Fruit fly (Drosophila melanogaster) whole organism, embryonic: ENCODE measurements around the gene Mct1.

Source experiments
- Ada2b ChIP-seq: fragments of 200-800 bp; sonication (Bioruptor generic); IDR thresholded peaks from 2 replicates; pipeline ENCODE4 v1.3.6; 2022; ENCODE audit warnings: missing biosample characterization, missing genetic modification characterization
- BtbVII ChIP-seq: fragments of 200-800 bp; sonication (Bioruptor generic); optimal IDR thresholded peaks from 3 replicates; lab custom pipeline; 2017; ENCODE audit warnings: missing biosample characterization, mild to moderate bottlenecking, missing genetic modification characterization
- Bteb2 ChIP-seq: fragments of 200-800 bp; sonication (Bioruptor generic); optimal IDR thresholded peaks from 2 replicates; lab custom pipeline; 2016; ENCODE audit warnings: missing biosample characterization, missing genetic modification characterization
- CG10147 ChIP-seq: fragments of 200-800 bp; sonication (Bioruptor generic); optimal IDR thresholded peaks from 2 replicates; lab custom pipeline; 2019; ENCODE audit warnings: missing biosample characterization, mild to moderate bottlenecking, missing genetic modification characterization, moderate library complexity
- CG15073 ChIP-seq: fragments of 200-800 bp; sonication (Bioruptor generic); optimal IDR thresholded peaks from 2 replicates; lab custom pipeline; 2016; ENCODE audit warnings: missing biosample characterization, missing genetic modification characterization
- CG15601 ChIP-seq: fragments of 200-800 bp; sonication (Bioruptor generic); optimal IDR thresholded peaks from 3 replicates; lab custom pipeline; 2019; ENCODE audit warnings: missing biosample characterization, mild to moderate bottlenecking, missing genetic modification characterization, moderate library complexity
- CG15696 ChIP-seq: fragments of 200-800 bp; sonication (Bioruptor generic); optimal IDR thresholded peaks from 2 replicates; lab custom pipeline; 2019; ENCODE audit warnings: missing biosample characterization, mild to moderate bottlenecking, missing genetic modification characterization, moderate library complexity
- CG1647 ChIP-seq: fragments of 200-800 bp; sonication (Bioruptor generic); optimal IDR thresholded peaks from 3 replicates; lab custom pipeline; 2016; ENCODE audit warnings: missing biosample characterization, missing genetic modification characterization
- CG18011 ChIP-seq: fragments of 200-800 bp; sonication (Bioruptor generic); optimal IDR thresholded peaks from 2 replicates; lab custom pipeline; 2017; ENCODE audit warnings: missing biosample characterization, missing genetic modification characterization, mild to moderate bottlenecking, moderate library complexity, missing genotype
- CG18476 ChIP-seq: fragments of 200-800 bp; sonication (Bioruptor generic); optimal IDR thresholded peaks from 2 replicates; lab custom pipeline; 2016; ENCODE audit warnings: missing biosample characterization, mild to moderate bottlenecking, missing genetic modification characterization
- CG18764 ChIP-seq: fragments of 200-800 bp; sonication (Bioruptor generic); optimal IDR thresholded peaks from 3 replicates; lab custom pipeline; 2016; ENCODE audit warnings: missing biosample characterization, missing genetic modification characterization
- CG34422 ChIP-seq: fragments of 200-800 bp; sonication (Bioruptor generic); IDR thresholded peaks from 3 replicates; pipeline ENCODE4 v1.3.6; 2022; ENCODE audit warnings: missing biosample characterization, missing genetic modification characterization
- CG3995 ChIP-seq: fragments of 200-800 bp; sonication (Bioruptor generic); optimal IDR thresholded peaks from 3 replicates; lab custom pipeline; 2016; ENCODE audit warnings: missing biosample characterization, missing genetic modification characterization
- CG4404 ChIP-seq: fragments of 200-800 bp; sonication (Bioruptor generic); IDR thresholded peaks from 2 replicates; pipeline ENCODE4 v1.3.6; 2022; ENCODE audit warnings: missing biosample characterization, missing genetic modification characterization
- CG7357 ChIP-seq: fragments of 200-800 bp; sonication (Bioruptor generic); IDR thresholded peaks from 3 replicates; pipeline ENCODE4 v1.3.6; 2022; ENCODE audit warnings: missing biosample characterization, missing genetic modification characterization
- CG7372 ChIP-seq: fragments of 200-800 bp; sonication (Bioruptor generic); IDR thresholded peaks from 2 replicates; pipeline ENCODE4 v1.3.6; 2022; ENCODE audit warnings: missing biosample characterization, missing genetic modification characterization
- CG7745 ChIP-seq: fragments of 200-800 bp; sonication (Bioruptor generic); optimal IDR thresholded peaks from 2 replicates; lab custom pipeline; 2018; ENCODE audit warnings: missing biosample characterization, mild to moderate bottlenecking, missing genetic modification characterization, moderate library complexity
- CG8944 ChIP-seq: fragments of 200-800 bp; sonication (Bioruptor generic); optimal IDR thresholded peaks from 3 replicates; lab custom pipeline; 2016; ENCODE audit warnings: missing biosample characterization, missing genetic modification characterization
- Doc2 ChIP-seq: fragments of 200-800 bp; sonication (Bioruptor generic); IDR thresholded peaks from 2 replicates; pipeline ENCODE4 v1.3.6; 2022; ENCODE audit warnings: missing biosample characterization, missing genetic modification characterization
- Dref ChIP-seq: fragments of 200-800 bp; sonication (Bioruptor generic); IDR thresholded peaks from 2 replicates; pipeline ENCODE4 v1.3.6; 2022; ENCODE audit warnings: missing biosample characterization, missing genetic modification characterization
- Fer3 ChIP-seq: fragments of 200-800 bp; sonication (Bioruptor generic); optimal IDR thresholded peaks from 2 replicates; lab custom pipeline; 2018; ENCODE audit warnings: missing biosample characterization, mild to moderate bottlenecking, missing genetic modification characterization, moderate library complexity
- HmgD ChIP-seq: fragments of 200-800 bp; sonication (Bioruptor generic); optimal IDR thresholded peaks from 3 replicates; lab custom pipeline; 2016; ENCODE audit warnings: missing biosample characterization, missing genetic modification characterization
- Hr78 ChIP-seq, 2 experiments: fragments of 200-800 bp in 1 of 2; fragments of >200 bp in 1 of 2; sonication (Bioruptor generic) in 1 of 2; optimal IDR thresholded peaks; 2 replicates each; lab custom pipeline; 2017 to 2019; ENCODE audit warnings: missing biosample characterization in 2 of 2, missing genetic modification characterization in 2 of 2, mild to moderate bottlenecking in 1 of 2, moderate library complexity in 1 of 2
- Med ChIP-seq: fragments of 200-800 bp; sonication (Bioruptor generic); peaks from one replicate; lab custom pipeline; 2016; ENCODE audit warnings: missing biosample characterization, missing genetic modification characterization, mild to moderate bottlenecking, inconsistent platforms, moderate library complexity
- Mrtf ChIP-seq: fragments of 200-800 bp; sonication (Bioruptor generic); IDR thresholded peaks from 3 replicates; pipeline ENCODE4 v1.3.6; 2022; ENCODE audit warnings: missing biosample characterization, missing genetic modification characterization
- Nf-YC ChIP-seq: fragments of 200-800 bp; optimal IDR thresholded peaks from 3 replicates; lab custom pipeline; 2019; ENCODE audit warnings: missing biosample characterization, mild to moderate bottlenecking, missing genetic modification characterization, moderate library complexity
- Sox102F ChIP-seq: fragments of 200-800 bp; sonication (Bioruptor generic); optimal IDR thresholded peaks from 2 replicates; lab custom pipeline; 2018; ENCODE audit warnings: missing biosample characterization, mild to moderate bottlenecking, missing genetic modification characterization, moderate library complexity
- Ssrp ChIP-seq: fragments of 200-800 bp; sonication (Bioruptor generic); optimal IDR thresholded peaks from 2 replicates; lab custom pipeline; 2018; ENCODE audit warnings: missing biosample characterization, mild to moderate bottlenecking, missing genetic modification characterization, moderate library complexity
- Tbp ChIP-seq: fragments of >200 bp; optimal IDR thresholded peaks from 2 replicates; lab custom pipeline; 2018; ENCODE audit warnings: missing biosample characterization, missing genetic modification characterization
- Trl ChIP-seq, 3 experiments: fragments of >200 bp in 2 of 3; fragments of 200-800 bp in 1 of 3; sonication (Bioruptor generic) in 1 of 3; optimal IDR thresholded peaks; 2 replicates in 1 of 3; 3 replicates in 2 of 3; lab custom pipeline; 2016 to 2017; ENCODE audit warnings: missing biosample characterization in 1 of 3, missing genetic modification characterization in 1 of 3
- Usf ChIP-seq: fragments of 200-800 bp; sonication (Bioruptor generic); optimal IDR thresholded peaks from 2 replicates; lab custom pipeline; 2017; ENCODE audit warnings: missing genotype, missing biosample characterization, missing genetic modification characterization
- al ChIP-seq: fragments of 200-800 bp; sonication (Bioruptor generic); IDR thresholded peaks from 2 replicates; pipeline ENCODE4 v1.3.6; 2022; ENCODE audit warnings: missing biosample characterization, missing genetic modification characterization
- cas ChIP-seq: fragments of 200-800 bp; sonication (Bioruptor generic); IDR thresholded peaks from 2 replicates; pipeline ENCODE4 v1.3.6; 2022; ENCODE audit warnings: missing biosample characterization, missing genetic modification characterization
- chif ChIP-seq, 2 experiments: fragments of 200-800 bp; sonication (Bioruptor generic); optimal IDR thresholded peaks; 3 replicates each; lab custom pipeline; 2016; ENCODE audit warnings: missing biosample characterization in 2 of 2, missing genetic modification characterization in 2 of 2
- corto ChIP-seq: fragments of 200-800 bp; sonication (Bioruptor generic); optimal IDR thresholded peaks from 2 replicates; lab custom pipeline; 2016; ENCODE audit warnings: missing biosample characterization, mild to moderate bottlenecking, missing genetic modification characterization, moderate library complexity
- eyg ChIP-seq: fragments of 200-800 bp; sonication (Bioruptor generic); optimal IDR thresholded peaks from 3 replicates; lab custom pipeline; 2016; ENCODE audit warnings: missing biosample characterization, missing genetic modification characterization
- gem ChIP-seq: fragments of 200-800 bp; sonication (Bioruptor generic); optimal IDR thresholded peaks from 2 replicates; lab custom pipeline; 2019; ENCODE audit warnings: missing biosample characterization, mild to moderate bottlenecking, missing genetic modification characterization, moderate library complexity
- hbn ChIP-seq: fragments of 200-800 bp; sonication (Bioruptor generic); IDR thresholded peaks from 2 replicates; pipeline ENCODE4 v1.3.6; 2022; ENCODE audit warnings: missing biosample characterization, missing genetic modification characterization; ENCODE audit not compliant: partially characterized antibody
- ind ChIP-seq: fragments of 200-800 bp; sonication (Bioruptor generic); optimal IDR thresholded peaks from 3 replicates; lab custom pipeline; 2016; ENCODE audit warnings: missing biosample characterization, missing genetic modification characterization
- ken ChIP-seq: fragments of 200-800 bp; sonication (Bioruptor generic); IDR thresholded peaks from 3 replicates; pipeline ENCODE4 v1.3.6; 2022; ENCODE audit warnings: missing biosample characterization, missing genetic modification characterization
- peb ChIP-seq: fragments of 200-800 bp; sonication (Bioruptor generic); IDR thresholded peaks from 2 replicates; pipeline ENCODE4 v1.3.6; 2022; ENCODE audit warnings: missing biosample characterization, missing genetic modification characterization
- psq ChIP-seq: fragments of 200-800 bp; sonication (Bioruptor generic); optimal IDR thresholded peaks from 2 replicates; lab custom pipeline; 2017; ENCODE audit warnings: missing biosample characterization, missing genetic modification characterization
- schlank ChIP-seq: fragments of 200-800 bp; sonication (Bioruptor generic); optimal IDR thresholded peaks from 2 replicates; lab custom pipeline; 2018; ENCODE audit warnings: missing biosample characterization, mild to moderate bottlenecking, missing genetic modification characterization
- sens ChIP-seq: fragments of 200-800 bp; sonication (Bioruptor generic); peaks from one replicate; lab custom pipeline; 2016; ENCODE audit warnings: missing biosample characterization, missing genetic modification characterization
- so ChIP-seq: fragments of 200-800 bp; sonication (Bioruptor generic); IDR thresholded peaks from 3 replicates; pipeline ENCODE4 v1.3.6; 2022; ENCODE audit warnings: missing biosample characterization, missing genetic modification characterization
- stc ChIP-seq: fragments of 200-800 bp; sonication (Bioruptor generic); IDR thresholded peaks from 2 replicates; pipeline ENCODE4 v1.3.6; 2022; ENCODE audit warnings: missing biosample characterization, missing genetic modification characterization
- tna ChIP-seq: fragments of 200-800 bp; sonication (Bioruptor generic); IDR thresholded peaks from 2 replicates; pipeline ENCODE4 v1.3.6; 2022; ENCODE audit warnings: missing biosample characterization, missing genetic modification characterization; ENCODE audit not compliant: partially characterized antibody
- wdn ChIP-seq: fragments of 200-800 bp; sonication (Bioruptor generic); IDR thresholded peaks from 2 replicates; pipeline ENCODE4 v1.3.6; 2022; ENCODE audit warnings: missing biosample characterization, missing genetic modification characterization

Mct1 gene

DNA sequence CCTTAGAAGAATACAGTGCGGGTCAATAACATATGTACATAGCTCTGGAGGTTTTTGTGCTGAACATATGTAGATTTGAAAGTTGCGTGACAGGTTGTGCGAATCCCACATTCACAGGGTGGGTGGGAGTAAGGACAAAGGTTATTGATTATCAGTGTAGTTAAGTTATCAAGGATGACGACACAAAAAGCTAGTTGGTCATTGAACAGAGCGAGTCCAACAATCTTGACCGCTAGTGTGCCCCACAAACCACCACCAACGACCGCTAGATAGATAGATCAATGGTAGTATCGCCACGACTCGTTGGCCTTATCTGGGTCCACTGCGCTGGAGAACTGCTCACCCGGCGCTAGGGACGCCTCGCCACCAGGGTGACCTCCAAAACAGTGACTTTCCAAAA is 42.4 kb upstream of the Mct1 start (continued):
- TF ChIP-seq HmgD (GFP tag; lab: Kevin White, UChicago) (no peak), tna (GFP tag; lab: Robert Waterston, UW) (no peak), CG18476 (no peak), Ada2b (no peak), gem (tag; lab: Kevin White, UChicago) (peak; percentile 20), al (no peak), Tbp (GFP tag; lab: Kevin White, UChicago) (no peak), CG15601 (no peak), Dref (GFP tag; lab: Robert Waterston, UW) (no peak), CG10147 (GFP tag; lab: Kevin White, UChicago) (no peak), BtbVII (no peak), so (no peak), CG7372 (GFP tag; lab: Robert Waterston, UW) (no peak), Nf-YC (tag; lab: Kevin White, UChicago) (no peak), CG7745 (tag; lab: Kevin White, UChicago) (no peak), CG3995 (no peak), CG15073 (GFP tag; lab: Kevin White, UChicago) (peak; percentile 81), CG15696 (tag; lab: Kevin White, UChicago) (peak; percentile 26), wdn (GFP tag; lab: Robert Waterston, UW) (no peak), CG18011 (no peak), chif (GFP tag; optimal IDR thresholded peaks at IDR 0.05; lab: Kevin White, UChicago) (no peak), CG34422 (0 out of 3 replicates have a peak, but pooled peaks have one; percentile 12)
- TF ChIP-seq, all 482 proteins: peak for 33

DNA sequence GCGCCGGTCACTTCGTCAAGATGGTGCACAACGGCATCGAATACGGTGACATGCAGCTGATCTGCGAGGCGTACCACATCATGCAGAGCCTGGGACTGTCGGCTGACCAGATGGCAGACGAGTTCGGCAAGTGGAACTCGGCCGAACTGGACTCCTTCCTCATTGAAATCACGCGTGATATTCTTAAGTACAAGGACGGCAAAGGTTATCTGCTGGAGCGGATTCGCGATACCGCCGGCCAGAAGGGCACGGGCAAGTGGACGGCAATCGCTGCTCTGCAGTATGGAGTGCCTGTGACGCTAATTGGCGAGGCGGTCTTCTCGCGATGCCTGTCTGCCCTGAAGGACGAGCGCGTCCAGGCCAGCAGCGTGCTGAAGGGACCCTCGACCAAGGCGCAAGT is 41.5 kb upstream of the Mct1 start:
- TF ChIP-seq Med (GFP tag; lab: Kevin White, UChicago): peak; percentile 13
- no peak for TF ChIP-seq CG15601

DNA sequence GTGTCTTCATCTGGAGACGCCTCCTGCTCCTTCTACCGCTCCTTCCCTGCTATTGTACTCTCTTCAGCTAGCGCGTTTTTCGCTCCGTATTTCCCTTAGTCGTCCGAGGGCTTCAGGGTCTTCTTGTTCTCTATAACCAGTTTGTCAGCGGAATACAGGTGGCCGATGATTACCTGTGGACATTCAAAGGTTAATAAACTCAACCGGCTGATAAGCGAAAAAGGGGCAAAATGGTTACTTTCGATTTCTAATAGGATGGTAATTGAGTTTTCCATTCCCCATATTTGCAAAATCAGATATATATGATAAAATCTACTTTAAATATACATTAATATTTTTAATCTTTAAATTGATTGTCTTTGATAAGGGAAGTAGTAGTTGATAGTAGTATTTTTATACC is 40.3 kb upstream of the Mct1 start:
- TF ChIP-seq CG1647 (GFP tag; lab: Kevin White, UChicago) (no peak), CG4404 (no peak), CG18764 (no peak), Mrtf (GFP tag; lab: Robert Waterston, UW) (no peak)

DNA sequence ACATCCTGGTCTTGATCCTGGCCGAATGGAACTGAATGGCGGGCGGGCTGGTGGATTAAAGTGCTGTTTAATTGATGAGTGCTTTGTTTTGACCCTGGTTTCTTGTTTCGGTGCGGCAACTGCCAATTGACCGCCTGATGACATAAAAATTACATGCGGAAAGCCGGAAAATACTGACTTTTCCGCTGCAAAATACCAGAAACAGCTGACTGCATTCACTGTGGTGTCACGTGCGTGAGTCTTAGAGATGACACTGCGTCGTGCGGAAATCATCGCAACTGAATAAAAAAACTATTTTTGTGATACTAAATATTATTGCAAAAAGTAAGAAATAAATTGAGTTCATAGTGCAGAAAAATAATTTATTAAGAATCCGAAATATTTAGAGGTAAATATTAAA is 39.5 kb upstream of the Mct1 start, which contains the start of gene bcn92:
bcn92 (minus strand) TSS at position 170 of the 400 bp plus-strand sequence.
- TF ChIP-seq sens (GFP tag; lab: Kevin White, UChicago) (peak; percentile 84), peb (0 out of 2 replicates have a peak, but pooled peaks have one; percentile 24), Fer3 (peak; percentile 22), schlank (tag; lab: Kevin White, UChicago) (no peak), hbn (GFP tag; lab: Robert Waterston, UW) (peak; percentile 96), CG8944 (GFP tag; lab: Kevin White, UChicago) (no peak), corto (GFP tag; lab: Kevin White, UChicago) (no peak), Trl (optimal IDR thresholded peaks at IDR 0.05; lab: Kevin White, UChicago) (no peak), Trl (GFP tag; optimal IDR thresholded peaks at IDR 0.05; lab: Kevin White, UChicago) (peak; percentile 26), cas (GFP tag; lab: Robert Waterston, UW) (0 out of 2 replicates have a peak, but pooled peaks have one; percentile 23), ken (GFP tag; lab: Robert Waterston, UW) (no peak), Doc2 (GFP tag; lab: Robert Waterston, UW) (no peak), Sox102F (GFP tag; lab: Kevin White, UChicago) (peak; percentile 26), Bteb2 (GFP tag; lab: Kevin White, UChicago) (peak; percentile 26), eyg (GFP tag; lab: Kevin White, UChicago) (no peak), CG7357 (GFP tag; lab: Robert Waterston, UW) (no peak), stc (GFP tag; lab: Robert Waterston, UW) (0 out of 2 replicates have a peak, but pooled peaks have one; percentile 9), Hr78 (GFP tag; optimal IDR thresholded peaks at IDR 0.05; lab: Kevin White, UChicago) (peak in 1 of 2 experiments; percentile 12), ind (GFP tag; lab: Kevin White, UChicago) (peak; percentile 46), psq (GFP tag; lab: Kevin White, UChicago) (no peak), Ssrp (tag; lab: Kevin White, UChicago) (peak; percentile 2), Usf (GFP tag; lab: Kevin White, UChicago) (peak; percentile 35)
